Fruit fly (Drosophila melanogaster): ENCODE measurements around the gene CG14332.

DNA sequence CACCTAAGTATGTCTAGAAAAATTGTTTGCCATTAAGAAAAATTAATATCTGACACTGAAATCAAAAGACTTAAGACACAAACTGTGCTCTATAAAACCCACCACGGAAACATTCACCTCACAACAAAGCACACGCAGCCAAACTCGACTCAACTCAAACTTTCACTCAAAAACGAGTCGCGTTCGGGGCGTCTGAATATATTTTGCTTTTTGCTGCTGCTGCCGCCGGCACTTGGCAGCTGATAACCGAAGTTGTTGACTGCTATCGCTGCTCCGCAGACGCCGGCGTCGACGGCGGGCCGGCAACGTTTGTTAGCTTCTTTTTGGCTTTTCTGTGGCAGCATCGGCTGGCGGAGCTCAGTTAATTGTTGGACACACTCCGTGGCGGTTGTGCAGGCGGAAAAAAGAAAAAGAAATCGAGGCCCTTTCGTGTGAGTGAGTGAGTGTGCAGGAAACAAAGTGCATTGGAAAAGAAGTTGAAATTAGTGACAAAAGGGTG lies 3.5 kb upstream of the CG14332 start, which contains the start of gene cysu:
- no peak for TF ChIP-seq Myc (optimal IDR thresholded peaks at IDR 0.05)
- no peak for TF ChIP-seq Sin3A (optimal IDR thresholded peaks at IDR 0.05)
- no peak for TF ChIP-seq insv (optimal IDR thresholded peaks at IDR 0.05)
